Fruit fly (Drosophila melanogaster) whole organism, embryonic: ENCODE data around the gene Vti1a.

ENCODE experiments used
- CG10543 ChIP-seq: fragments of 200-800 bp; sonication (Bioruptor generic); optimal IDR thresholded peaks from 3 replicates; lab custom pipeline; 2017; ENCODE audit warnings: missing biosample characterization, mild to moderate bottlenecking, missing genetic modification characterization, moderate library complexity
- CG10979 ChIP-seq: fragments of 200-800 bp; sonication (Bioruptor generic); optimal IDR thresholded peaks from 2 replicates; lab custom pipeline; 2018; ENCODE audit warnings: missing biosample characterization, mild to moderate bottlenecking, missing genetic modification characterization, moderate library complexity
- CG11695 ChIP-seq: fragments of 200-800 bp; sonication (Bioruptor generic); IDR thresholded peaks from 3 replicates; pipeline ENCODE4 v1.3.6; 2022; ENCODE audit warnings: missing biosample characterization, missing genetic modification characterization
- CG12769 ChIP-seq: fragments of 200-800 bp; sonication (Bioruptor generic); optimal IDR thresholded peaks from 2 replicates; lab custom pipeline; 2019; ENCODE audit warnings: missing biosample characterization, mild to moderate bottlenecking, missing genetic modification characterization, moderate library complexity
- CG13424 ChIP-seq: fragments of 200-800 bp; sonication (Bioruptor generic); optimal IDR thresholded peaks from 2 replicates; lab custom pipeline; 2019; ENCODE audit warnings: missing biosample characterization, mild to moderate bottlenecking, missing genetic modification characterization, moderate library complexity
- CG13894 ChIP-seq: fragments of 200-800 bp; sonication (Bioruptor generic); optimal IDR thresholded peaks from 3 replicates; lab custom pipeline; 2018; ENCODE audit warnings: missing biosample characterization, mild to moderate bottlenecking, missing genetic modification characterization, moderate library complexity
- CG15269 ChIP-seq: fragments of 200-800 bp; sonication (Bioruptor generic); optimal IDR thresholded peaks from 2 replicates; lab custom pipeline; 2018; ENCODE audit warnings: missing biosample characterization, mild to moderate bottlenecking, missing genetic modification characterization, moderate library complexity
- CG16863 ChIP-seq: fragments of 200-800 bp; sonication (Bioruptor generic); optimal IDR thresholded peaks from 3 replicates; lab custom pipeline; 2016; ENCODE audit warnings: missing biosample characterization, missing genetic modification characterization
- CG18764 ChIP-seq: fragments of 200-800 bp; sonication (Bioruptor generic); optimal IDR thresholded peaks from 3 replicates; lab custom pipeline; 2016; ENCODE audit warnings: missing biosample characterization, missing genetic modification characterization
- CG2199 ChIP-seq: fragments of 200-800 bp; sonication (Bioruptor generic); IDR thresholded peaks from 3 replicates; pipeline ENCODE4 v1.3.6; 2022; ENCODE audit warnings: missing biosample characterization, missing genetic modification characterization
- CG4854 ChIP-seq: fragments of 200-800 bp; sonication (Bioruptor generic); optimal IDR thresholded peaks from 2 replicates; lab custom pipeline; 2016; ENCODE audit warnings: missing biosample characterization, missing genetic modification characterization, inconsistent platforms
- CG6175 ChIP-seq: fragments of 200-800 bp; sonication (Bioruptor generic); IDR thresholded peaks from 3 replicates; pipeline ENCODE4 v1.3.6; 2022; ENCODE audit warnings: missing biosample characterization, missing genetic modification characterization
- CG6683 ChIP-seq: fragments of 200-800 bp; sonication (Bioruptor generic); optimal IDR thresholded peaks from 2 replicates; lab custom pipeline; 2017; ENCODE audit warnings: missing biosample characterization, mild to moderate bottlenecking, missing genetic modification characterization, missing genetic modification reagents
- CG8388 ChIP-seq: fragments of 200-800 bp; sonication (Bioruptor generic); optimal IDR thresholded peaks from 2 replicates; lab custom pipeline; 2019; ENCODE audit warnings: missing biosample characterization, mild to moderate bottlenecking, missing genetic modification characterization, moderate library complexity
- Hand ChIP-seq: fragments of 200-800 bp; sonication (Bioruptor generic); optimal IDR thresholded peaks from 2 replicates; lab custom pipeline; 2017; ENCODE audit warnings: mild to moderate bottlenecking, missing biosample characterization, missing genetic modification reagents, missing genetic modification characterization
- Meics ChIP-seq: fragments of 200-800 bp; sonication (Bioruptor generic); optimal IDR thresholded peaks from 2 replicates; lab custom pipeline; 2017; ENCODE audit warnings: missing biosample characterization, mild to moderate bottlenecking, missing genetic modification characterization
- Ssrp ChIP-seq: fragments of 200-800 bp; sonication (Bioruptor generic); optimal IDR thresholded peaks from 2 replicates; lab custom pipeline; 2018; ENCODE audit warnings: missing biosample characterization, mild to moderate bottlenecking, missing genetic modification characterization, moderate library complexity
- Stat92E ChIP-seq, 3 experiments: fragments of >200 bp in 2 of 3; fragments of 200-800 bp in 1 of 3; sonication (Bioruptor generic) in 1 of 3; optimal IDR thresholded peaks; 2 replicates each; lab custom pipeline; 2017 to 2019; ENCODE audit warnings: missing biosample characterization in 3 of 3, missing genetic modification characterization in 3 of 3, mild to moderate bottlenecking in 1 of 3, moderate library complexity in 1 of 3
- az2 ChIP-seq: fragments of 200-800 bp; sonication (Bioruptor generic); optimal IDR thresholded peaks from 3 replicates; lab custom pipeline; 2016; ENCODE audit warnings: missing biosample characterization, missing genetic modification characterization
- cad ChIP-seq: fragments of >200 bp; optimal IDR thresholded peaks from 2 replicates; lab custom pipeline; 2017; ENCODE audit warnings: missing biosample characterization, missing genetic modification characterization
- chm ChIP-seq: fragments of 200-800 bp; sonication (Bioruptor generic); IDR thresholded peaks from 2 replicates; pipeline ENCODE4 v1.3.6; 2022; ENCODE audit warnings: missing biosample characterization, missing genetic modification characterization
- crol ChIP-seq: fragments of 200-800 bp; sonication (Bioruptor generic); IDR thresholded peaks from 2 replicates; pipeline ENCODE4 v1.3.6; 2022; ENCODE audit warnings: missing biosample characterization, missing genetic modification characterization
- dpn ChIP-seq, 2 experiments: fragments of 200-800 bp; sonication (Bioruptor generic); optimal IDR thresholded peaks; 3 replicates each; lab custom pipeline; 2016; ENCODE audit warnings: missing biosample characterization in 2 of 2, missing genetic modification characterization in 2 of 2
- ems ChIP-seq: fragments of 200-800 bp; sonication (Bioruptor generic); optimal IDR thresholded peaks from 3 replicates; lab custom pipeline; 2016; ENCODE audit warnings: missing biosample characterization, missing genetic modification characterization
- esg ChIP-seq: fragments of 200-800 bp; sonication (Bioruptor generic); conservative IDR thresholded peaks from 2 replicates; pipeline ENCODE4 v1.3.6; 2022; ENCODE audit warnings: missing biosample characterization, missing genetic modification characterization
- fd102C ChIP-seq: fragments of 200-800 bp; sonication (Bioruptor generic); optimal IDR thresholded peaks from 2 replicates; lab custom pipeline; 2018; ENCODE audit warnings: missing biosample characterization, mild to moderate bottlenecking, missing genetic modification characterization, moderate library complexity
- hkb ChIP-seq, 2 experiments: fragments of 200-800 bp in 1 of 2; fragments of >200 bp in 1 of 2; sonication (Bioruptor generic) in 1 of 2; IDR thresholded peaks in 1 of 2; optimal IDR thresholded peaks in 1 of 2; 2 replicates each; pipeline versions ENCODE4 v1.3.6 to Lab custom; 2017 to 2022; ENCODE audit warnings: missing biosample characterization in 1 of 2, missing genetic modification characterization in 1 of 2
- kni ChIP-seq: fragments of 200-800 bp; sonication (Bioruptor generic); optimal IDR thresholded peaks from 3 replicates; lab custom pipeline; 2017; ENCODE audit warnings: mild to moderate bottlenecking, missing biosample characterization, missing genetic modification reagents, missing genetic modification characterization
- mam ChIP-seq: fragments of 200-800 bp; sonication (Bioruptor generic); optimal IDR thresholded peaks from 3 replicates; lab custom pipeline; 2016; ENCODE audit warnings: missing biosample characterization, missing genetic modification characterization
- odd ChIP-seq: fragments of 200-800 bp; sonication (Bioruptor generic); optimal IDR thresholded peaks from 2 replicates; lab custom pipeline; 2017; ENCODE audit warnings: missing biosample characterization, mild to moderate bottlenecking, missing genetic modification characterization
- org-1 ChIP-seq: fragments of 200-800 bp; sonication (Bioruptor generic); optimal IDR thresholded peaks from 2 replicates; lab custom pipeline; 2017; ENCODE audit warnings: missing biosample characterization, missing genetic modification characterization
- phol ChIP-seq: fragments of 200-800 bp; sonication (Bioruptor generic); optimal IDR thresholded peaks from 3 replicates; lab custom pipeline; 2018; ENCODE audit warnings: missing biosample characterization, mild to moderate bottlenecking, missing genetic modification characterization, moderate library complexity
- pros ChIP-seq: fragments of 200-800 bp; sonication (Bioruptor generic); optimal IDR thresholded peaks from 3 replicates; lab custom pipeline; 2019; ENCODE audit warnings: missing biosample characterization, mild to moderate bottlenecking, missing genetic modification characterization, moderate library complexity
- row ChIP-seq: fragments of 200-800 bp; sonication (Bioruptor generic); IDR thresholded peaks from 3 replicates; pipeline ENCODE4 v1.3.6; 2022; ENCODE audit warnings: missing biosample characterization, missing genetic modification characterization
- sens ChIP-seq: fragments of 200-800 bp; sonication (Bioruptor generic); peaks from one replicate; lab custom pipeline; 2016; ENCODE audit warnings: missing biosample characterization, missing genetic modification characterization
- sna ChIP-seq: fragments of 200-800 bp; sonication (Bioruptor generic); IDR thresholded peaks from 2 replicates; pipeline ENCODE4 v1.3.6; 2022; ENCODE audit warnings: missing biosample characterization, missing genetic modification characterization; ENCODE audit not compliant: partially characterized antibody
- twi ChIP-seq: fragments of 200-800 bp; optimal IDR thresholded peaks from 2 replicates; lab custom pipeline; 2019; ENCODE audit warnings: missing biosample characterization, mild to moderate bottlenecking, missing genetic modification characterization, moderate library complexity

The Vti1a gene

dm6 chr3L:733845-734697 is 41.4 kb upstream of the Vti1a start (continued):
- TF ChIP-seq CG15269 (peak; percentile 16), esg (GFP tag; lab: Robert Waterston, UW) (peak; percentile 20; the same call in 1 of the 2 replicates), hkb (optimal IDR thresholded peaks at IDR 0.05; lab: Kevin White, UChicago) (no peak), hkb (GFP tag; IDR thresholded peaks at IDR 0.05; lab: Robert Waterston, UW) (no peak), CG8388 (peak; percentile 46), CG4854 (GFP tag; lab: Kevin White, UChicago) (no peak), Hand (GFP tag; lab: Kevin White, UChicago) (no peak), CG16863 (GFP tag; lab: Kevin White, UChicago) (no peak), row (peak; percentile 37; the same call in 2 of the 3 replicates), Meics (GFP tag; lab: Kevin White, UChicago) (peak; percentile 45), fd102C (GFP tag; lab: Kevin White, UChicago) (no peak), CG13424 (tag; lab: Kevin White, UChicago) (peak; percentile 20), dpn (GFP tag; optimal IDR thresholded peaks at IDR 0.05; lab: Kevin White, UChicago) (peak; percentile 23 to 37), org-1 (GFP tag; lab: Kevin White, UChicago) (peak; percentile 19), cad (GFP tag; lab: Kevin White, UChicago) (no peak), CG11695 (GFP tag; lab: Robert Waterston, UW) (peak; percentile 46; the same call in 1 of the 3 replicates), CG18764 (GFP tag; lab: Kevin White, UChicago) (no peak), az2 (GFP tag; lab: Kevin White, UChicago) (peak; percentile 3), Ssrp (tag; lab: Kevin White, UChicago) (peak; percentile 1), CG10979 (peak; percentile 42), crol (GFP tag; lab: Robert Waterston, UW) (peak; percentile 84)
- TF ChIP-seq, all 482 proteins: peak for 92

dm6 chr3L:733174-733829 is 40.6 kb upstream of the Vti1a start:
- TF ChIP-seq Stat92E (GFP tag; optimal IDR thresholded peaks at IDR 0.05; lab: Kevin White, UChicago) (peak in 1 of 3 experiments; percentile 95), phol (no peak), odd (GFP tag; lab: Kevin White, UChicago) (no peak), crol (GFP tag; lab: Robert Waterston, UW) (peak; percentile 41; the same call in 1 of the 2 replicates), CG2199 (GFP tag; lab: Robert Waterston, UW) (0 out of 3 replicates have a peak, but pooled peaks have one; percentile 53), twi (tag; lab: Kevin White, UChicago) (peak; percentile 32), CG6175 (GFP tag; lab: Robert Waterston, UW) (0 out of 3 replicates have a peak, but pooled peaks have one; percentile 54), ems (no peak), pros (peak; percentile 36), CG12769 (tag; lab: Kevin White, UChicago) (peak; percentile 52), CG13894 (tag; lab: Kevin White, UChicago) (peak; percentile 12), chm (GFP tag; lab: Robert Waterston, UW) (0 out of 2 replicates have a peak, but pooled peaks have one; percentile 18), sens (GFP tag; lab: Kevin White, UChicago) (peak; percentile 46), CG10543 (GFP tag; lab: Kevin White, UChicago) (peak; percentile 4), CG6683 (GFP tag; lab: Kevin White, UChicago) (no peak), mam (GFP tag; lab: Kevin White, UChicago) (no peak), sna (GFP tag; lab: Robert Waterston, UW) (no peak), kni (GFP tag; lab: Kevin White, UChicago) (peak; percentile 2)
